Fruit fly (Drosophila melanogaster) whole organism, embryonic: Measurements from ENCODE around the gene sad.

Experiments used
- Asciz ChIP-seq: fragments of 200-800 bp; sonication (Bioruptor generic); optimal IDR thresholded peaks from 2 replicates; lab custom pipeline; 2017; ENCODE audit warnings: missing biosample characterization, mild to moderate bottlenecking, missing genetic modification characterization, missing genetic modification reagents
- CG10462 ChIP-seq: fragments of 200-800 bp; sonication (Bioruptor generic); optimal IDR thresholded peaks from 2 replicates; lab custom pipeline; 2016; ENCODE audit warnings: missing biosample characterization, missing genetic modification characterization
- CG11696 ChIP-seq: fragments of 200-800 bp; sonication (Bioruptor generic); IDR thresholded peaks from 2 replicates; pipeline ENCODE4 v1.3.6; 2022; ENCODE audit warnings: missing biosample characterization, missing genetic modification characterization
- CG12391 ChIP-seq: fragments of 200-800 bp; sonication (Bioruptor generic); optimal IDR thresholded peaks from 3 replicates; lab custom pipeline; 2018; ENCODE audit warnings: missing biosample characterization, mild to moderate bottlenecking, missing genetic modification characterization, moderate library complexity
- CG13296 ChIP-seq: fragments of 200-800 bp; sonication (Bioruptor generic); optimal IDR thresholded peaks from 3 replicates; lab custom pipeline; 2018; ENCODE audit warnings: missing biosample characterization, mild to moderate bottlenecking, missing genetic modification characterization
- CG13624 ChIP-seq: fragments of 200-800 bp; sonication (Bioruptor generic); optimal IDR thresholded peaks from 2 replicates; lab custom pipeline; 2016; ENCODE audit warnings: missing biosample characterization, missing genetic modification characterization
- CG14050 ChIP-seq: fragments of 200-800 bp; sonication (Bioruptor generic); IDR thresholded peaks from 3 replicates; pipeline ENCODE4 v1.3.6; 2022; ENCODE audit warnings: missing biosample characterization, missing genetic modification characterization
- CG15479 ChIP-seq: fragments of 200-800 bp; sonication (Bioruptor generic); optimal IDR thresholded peaks from 3 replicates; lab custom pipeline; 2019; ENCODE audit warnings: missing biosample characterization, mild to moderate bottlenecking, missing genetic modification characterization, moderate library complexity
- CG18262 ChIP-seq: fragments of 200-800 bp; optimal IDR thresholded peaks from 3 replicates; lab custom pipeline; 2019; ENCODE audit warnings: missing biosample characterization, mild to moderate bottlenecking, missing genetic modification characterization, moderate library complexity
- CG2712 ChIP-seq: fragments of 200-800 bp; optimal IDR thresholded peaks from 3 replicates; lab custom pipeline; 2019; ENCODE audit warnings: missing biosample characterization, mild to moderate bottlenecking, missing genetic modification characterization, moderate library complexity
- CG3065 ChIP-seq: fragments of 200-800 bp; sonication (Bioruptor generic); optimal IDR thresholded peaks from 2 replicates; lab custom pipeline; 2016; ENCODE audit warnings: missing biosample characterization, missing genetic modification characterization
- CG31441 ChIP-seq: fragments of 200-800 bp; sonication (Bioruptor generic); IDR thresholded peaks from 2 replicates; pipeline ENCODE4 v1.3.6; 2022; ENCODE audit warnings: missing biosample characterization, missing genetic modification characterization
- CG4360 ChIP-seq: fragments of 200-800 bp; sonication (Bioruptor generic); IDR thresholded peaks from 2 replicates; pipeline ENCODE4 v1.3.6; 2022; ENCODE audit warnings: missing biosample characterization, missing genetic modification characterization
- CG4424 ChIP-seq: fragments of 200-800 bp; sonication (Bioruptor generic); optimal IDR thresholded peaks from 3 replicates; lab custom pipeline; 2016; ENCODE audit warnings: missing biosample characterization, missing genetic modification characterization
- CG6765 ChIP-seq: fragments of 200-800 bp; sonication (Bioruptor generic); optimal IDR thresholded peaks from 3 replicates; lab custom pipeline; 2017; ENCODE audit warnings: missing biosample characterization, mild to moderate bottlenecking, missing genetic modification characterization
- CG7357 ChIP-seq: fragments of 200-800 bp; sonication (Bioruptor generic); IDR thresholded peaks from 3 replicates; pipeline ENCODE4 v1.3.6; 2022; ENCODE audit warnings: missing biosample characterization, missing genetic modification characterization
- CG9817 ChIP-seq: fragments of 200-800 bp; sonication (Bioruptor generic); optimal IDR thresholded peaks from 2 replicates; lab custom pipeline; 2018; ENCODE audit warnings: missing biosample characterization, mild to moderate bottlenecking, missing genetic modification characterization, moderate library complexity
- Ets65A ChIP-seq: fragments of 200-800 bp; sonication (Bioruptor generic); peaks from one replicate; lab custom pipeline; 2016; ENCODE audit warnings: missing biosample characterization, missing genetic modification characterization
- Fer1 ChIP-seq: fragments of 200-800 bp; sonication (Bioruptor generic); optimal IDR thresholded peaks from 2 replicates; lab custom pipeline; 2017; ENCODE audit warnings: missing biosample characterization, mild to moderate bottlenecking, missing genetic modification characterization
- H15 ChIP-seq: fragments of 200-800 bp; sonication (Bioruptor generic); IDR thresholded peaks from 3 replicates; pipeline ENCODE4 v1.3.6; 2022; ENCODE audit warnings: missing biosample characterization, missing genetic modification characterization
- H2.0 ChIP-seq: fragments of 200-800 bp; sonication (Bioruptor generic); IDR thresholded peaks from 2 replicates; pipeline ENCODE4 v1.3.6; 2022; ENCODE audit warnings: missing biosample characterization, missing genetic modification characterization
- HHEX ChIP-seq: fragments of 200-800 bp; sonication (Bioruptor generic); optimal IDR thresholded peaks from 3 replicates; lab custom pipeline; 2017; ENCODE audit warnings: missing biosample characterization, mild to moderate bottlenecking, missing genetic modification characterization, missing genetic modification reagents
- Jarid2 ChIP-seq: fragments of 200-800 bp; sonication (Bioruptor generic); optimal IDR thresholded peaks from 3 replicates; lab custom pipeline; 2017; ENCODE audit warnings: mild to moderate bottlenecking, missing biosample characterization, missing genetic modification reagents, missing genetic modification characterization
- Meics ChIP-seq: fragments of 200-800 bp; sonication (Bioruptor generic); optimal IDR thresholded peaks from 2 replicates; lab custom pipeline; 2017; ENCODE audit warnings: missing biosample characterization, mild to moderate bottlenecking, missing genetic modification characterization
- NK7.1 ChIP-seq: fragments of 200-800 bp; sonication (Bioruptor generic); optimal IDR thresholded peaks from 3 replicates; lab custom pipeline; 2016; ENCODE audit warnings: missing biosample characterization, missing genetic modification characterization
- Opbp ChIP-seq: fragments of 200-800 bp; sonication (Bioruptor generic); IDR thresholded peaks from 3 replicates; pipeline ENCODE4 v1.3.6; 2022; ENCODE audit warnings: missing biosample characterization, missing genetic modification characterization; ENCODE audit not compliant: partially characterized antibody
- Vsx1 ChIP-seq: fragments of 200-800 bp; sonication (Bioruptor generic); optimal IDR thresholded peaks from 2 replicates; lab custom pipeline; 2017; ENCODE audit warnings: missing biosample characterization, mild to moderate bottlenecking, missing genetic modification characterization, missing genetic modification reagents
- Xbp1 ChIP-seq: fragments of 200-800 bp; sonication (Bioruptor generic); optimal IDR thresholded peaks from 3 replicates; lab custom pipeline; 2016; ENCODE audit warnings: missing biosample characterization, mild to moderate bottlenecking, missing genetic modification characterization
- ac ChIP-seq: fragments of 200-800 bp; sonication (Bioruptor generic); optimal IDR thresholded peaks from 3 replicates; lab custom pipeline; 2017; ENCODE audit warnings: missing biosample characterization, mild to moderate bottlenecking, missing genetic modification characterization
- ash1 ChIP-seq: fragments of 200-800 bp; sonication (Bioruptor generic); optimal IDR thresholded peaks from 2 replicates; lab custom pipeline; 2018; ENCODE audit warnings: missing biosample characterization, mild to moderate bottlenecking, missing genetic modification characterization
- bab2 ChIP-seq: fragments of 200-800 bp; sonication (Bioruptor generic); optimal IDR thresholded peaks from 2 replicates; lab custom pipeline; 2016; ENCODE audit warnings: missing biosample characterization, missing genetic modification characterization
- bsh ChIP-seq, 2 experiments: fragments of 200-800 bp; sonication (Bioruptor generic); optimal IDR thresholded peaks; 2 replicates each; lab custom pipeline; 2017 to 2018; ENCODE audit warnings: mild to moderate bottlenecking in 2 of 2, missing biosample characterization in 2 of 2, missing genetic modification characterization in 2 of 2, moderate library complexity in 1 of 2
- chinmo ChIP-seq: fragments of 200-800 bp; sonication (Bioruptor generic); IDR thresholded peaks from 4 replicates; pipeline ENCODE4 v1.3.6; 2022; ENCODE audit warnings: missing biosample characterization, missing genetic modification characterization; ENCODE audit not compliant: partially characterized antibody
- fd64A ChIP-seq: fragments of 200-800 bp; sonication (Bioruptor generic); optimal IDR thresholded peaks from 3 replicates; lab custom pipeline; 2018; ENCODE audit warnings: missing biosample characterization, mild to moderate bottlenecking, missing genetic modification characterization
- gem ChIP-seq: fragments of 200-800 bp; sonication (Bioruptor generic); optimal IDR thresholded peaks from 2 replicates; lab custom pipeline; 2019; ENCODE audit warnings: missing biosample characterization, mild to moderate bottlenecking, missing genetic modification characterization, moderate library complexity
- ham ChIP-seq: fragments of 200-800 bp; sonication (Bioruptor generic); IDR thresholded peaks from 2 replicates; pipeline ENCODE4 v1.3.6; 2022; ENCODE audit warnings: missing biosample characterization, missing genetic modification characterization
- jumu ChIP-seq: fragments of 200-800 bp; sonication (Bioruptor generic); optimal IDR thresholded peaks from 3 replicates; lab custom pipeline; 2016; ENCODE audit warnings: missing biosample characterization, missing genetic modification characterization
- lov ChIP-seq, 2 experiments: fragments of 200-800 bp in 1 of 2; fragments of >200 bp in 1 of 2; sonication (Bioruptor generic) in 1 of 2; IDR thresholded peaks in 1 of 2; optimal IDR thresholded peaks in 1 of 2; 2 replicates in 1 of 2; 3 replicates in 1 of 2; pipeline versions ENCODE4 v1.3.6 to Lab custom; 2017 to 2022; ENCODE audit warnings: missing biosample characterization in 1 of 2, missing genetic modification characterization in 1 of 2
- nau ChIP-seq: fragments of 200-800 bp; sonication (Bioruptor generic); optimal IDR thresholded peaks from 3 replicates; lab custom pipeline; 2017; ENCODE audit warnings: missing biosample characterization, mild to moderate bottlenecking, missing genetic modification characterization, missing genetic modification reagents
- nerfin-1 ChIP-seq: fragments of 200-800 bp; sonication (Bioruptor generic); optimal IDR thresholded peaks from 3 replicates; lab custom pipeline; 2019; ENCODE audit warnings: missing biosample characterization, mild to moderate bottlenecking, missing genetic modification characterization, moderate library complexity
- prd ChIP-seq, 3 experiments: fragments of >200 bp in 2 of 3; fragments of 200-800 bp in 1 of 3; sonication (Bioruptor generic) in 1 of 3; optimal IDR thresholded peaks in 2 of 3; IDR thresholded peaks in 1 of 3; 2 replicates in 2 of 3; 3 replicates in 1 of 3; pipeline versions ENCODE4 v1.3.6 to Lab custom; 2017 to 2022; ENCODE audit warnings: missing biosample characterization in 1 of 3, missing genetic modification characterization in 1 of 3
- salm ChIP-seq: fragments of 200-800 bp; sonication (Bioruptor generic); optimal IDR thresholded peaks from 2 replicates; lab custom pipeline; 2018; ENCODE audit warnings: missing biosample characterization, mild to moderate bottlenecking, missing genetic modification characterization
- tio ChIP-seq: fragments of 200-800 bp; sonication (Bioruptor generic); optimal IDR thresholded peaks from 2 replicates; lab custom pipeline; 2017; ENCODE audit warnings: missing biosample characterization, missing genetic modification characterization, inconsistent platforms
- usp ChIP-seq: fragments of >200 bp; optimal IDR thresholded peaks from 2 replicates; lab custom pipeline; 2017; ENCODE audit warnings: missing biosample characterization, missing genetic modification characterization
- yki ChIP-seq: fragments of >200 bp; optimal IDR thresholded peaks from 3 replicates; lab custom pipeline; 2018
- zen ChIP-seq: fragments of 200-800 bp; sonication (Bioruptor generic); optimal IDR thresholded peaks from 3 replicates; lab custom pipeline; 2018; ENCODE audit warnings: missing biosample characterization, mild to moderate bottlenecking, missing genetic modification characterization, moderate library complexity

sad gene

dm6 chr3R:11850917-11851897 lies 25.8 kb upstream of the sad start (continued):
- TF ChIP-seq bsh (GFP tag; optimal IDR thresholded peaks at IDR 0.05; lab: Kevin White, UChicago): peak; percentile 92 to 95
- TF ChIP-seq Opbp (GFP tag; lab: Robert Waterston, UW): no peak
- TF ChIP-seq Meics (GFP tag; lab: Kevin White, UChicago): peak; percentile 7
- TF ChIP-seq usp (GFP tag; lab: Kevin White, UChicago): no peak

dm6 chr3R:11851939-11852338 lies 25.1 kb upstream of the sad start:
- TF ChIP-seq HHEX (no peak), prd (optimal IDR thresholded peaks at IDR 0.05; lab: Kevin White, UChicago) (no peak), prd (GFP tag; IDR thresholded peaks at IDR 0.05; lab: Robert Waterston, UW) (no peak; the same call in 2 of the 3 replicates), lov (optimal IDR thresholded peaks at IDR 0.05; lab: Kevin White, UChicago) (no peak), lov (GFP tag; IDR thresholded peaks at IDR 0.05; lab: Robert Waterston, UW) (no peak), Ets65A (GFP tag; lab: Kevin White, UChicago) (no peak), H15 (GFP tag; lab: Robert Waterston, UW) (no peak), CG2712 (peak; percentile 80), CG14050 (GFP tag; lab: Robert Waterston, UW) (no peak), ham (no peak), Asciz (peak; percentile 67), CG12391 (tag; lab: Kevin White, UChicago) (peak; percentile 74), CG18262 (tag; lab: Kevin White, UChicago) (peak; percentile 85), CG9817 (tag; lab: Kevin White, UChicago) (peak; percentile 6), NK7.1 (GFP tag; lab: Kevin White, UChicago) (no peak), bab2 (GFP tag; lab: Kevin White, UChicago) (no peak), Vsx1 (no peak), gem (tag; lab: Kevin White, UChicago) (peak; percentile 83), jumu (GFP tag; lab: Kevin White, UChicago) (no peak), CG7357 (GFP tag; lab: Robert Waterston, UW) (no peak), ash1 (GFP tag; lab: Kevin White, UChicago) (no peak), H2.0 (no peak), CG3065 (GFP tag; lab: Kevin White, UChicago) (no peak), CG4360 (peak; percentile 33; the same call in 1 of the 2 replicates), CG11696 (GFP tag; lab: Robert Waterston, UW) (no peak), Fer1 (no peak), nau (GFP tag; lab: Kevin White, UChicago) (peak; percentile 3), Meics (GFP tag; lab: Kevin White, UChicago) (no peak), CG15479 (GFP tag; lab: Kevin White, UChicago) (no peak), Xbp1 (GFP tag; lab: Kevin White, UChicago) (peak; percentile 13), CG13296 (no peak), CG4424 (GFP tag; lab: Kevin White, UChicago) (peak; percentile 52), ac (no peak), salm (peak; percentile 46), CG13624 (GFP tag; lab: Kevin White, UChicago) (no peak), yki (lab: Kevin White, UChicago) (no peak), CG10462 (GFP tag; lab: Kevin White, UChicago) (no peak), fd64A (GFP tag; lab: Kevin White, UChicago) (no peak), CG6765 (GFP tag; lab: Kevin White, UChicago) (no peak), Jarid2 (GFP tag; lab: Kevin White, UChicago) (no peak), CG31441 (GFP tag; lab: Robert Waterston, UW) (peak; percentile 72; the same call in 1 of the 2 replicates), zen (tag; lab: Kevin White, UChicago) (no peak), nerfin-1 (peak; percentile 65), chinmo (GFP tag; lab: Robert Waterston, UW) (no peak), tio (GFP tag; lab: Kevin White, UChicago) (no peak)
